Fruit fly (Drosophila melanogaster) whole organism, embryonic: ENCODE results near the gene CG13067.

Experiments used
- CG10267 ChIP-seq: fragments of 200-800 bp; sonication (Bioruptor generic); optimal IDR thresholded peaks from 2 replicates; lab custom pipeline; 2018; ENCODE audit warnings: missing biosample characterization, mild to moderate bottlenecking, missing genetic modification characterization, moderate library complexity
- CG10321 ChIP-seq: fragments of 200-800 bp; sonication (Bioruptor generic); IDR thresholded peaks from 2 replicates; pipeline ENCODE4 v1.3.6; 2022; ENCODE audit warnings: missing biosample characterization, missing genetic modification characterization
- CG11504 ChIP-seq: fragments of 200-800 bp; sonication (Bioruptor generic); optimal IDR thresholded peaks from 3 replicates; lab custom pipeline; 2019; ENCODE audit warnings: missing biosample characterization, mild to moderate bottlenecking, missing genetic modification characterization, moderate library complexity
- CG12299 ChIP-seq: fragments of 200-800 bp; sonication (Bioruptor generic); optimal IDR thresholded peaks from 2 replicates; lab custom pipeline; 2018; ENCODE audit warnings: missing biosample characterization, mild to moderate bottlenecking, missing genetic modification characterization
- CG1233 ChIP-seq: fragments of 200-800 bp; sonication (Bioruptor generic); optimal IDR thresholded peaks from 4 replicates; lab custom pipeline; 2018; ENCODE audit warnings: missing biosample characterization, mild to moderate bottlenecking, missing genetic modification characterization
- CG13296 ChIP-seq: fragments of 200-800 bp; sonication (Bioruptor generic); optimal IDR thresholded peaks from 3 replicates; lab custom pipeline; 2018; ENCODE audit warnings: missing biosample characterization, mild to moderate bottlenecking, missing genetic modification characterization
- CG15011 ChIP-seq: fragments of 200-800 bp; sonication (Bioruptor generic); optimal IDR thresholded peaks from 3 replicates; lab custom pipeline; 2018; ENCODE audit warnings: missing biosample characterization, mild to moderate bottlenecking, missing genetic modification characterization
- CG15073 ChIP-seq: fragments of 200-800 bp; sonication (Bioruptor generic); optimal IDR thresholded peaks from 2 replicates; lab custom pipeline; 2016; ENCODE audit warnings: missing biosample characterization, missing genetic modification characterization
- CG18764 ChIP-seq: fragments of 200-800 bp; sonication (Bioruptor generic); optimal IDR thresholded peaks from 3 replicates; lab custom pipeline; 2016; ENCODE audit warnings: missing biosample characterization, missing genetic modification characterization
- CG30403 ChIP-seq: fragments of 200-800 bp; sonication (Bioruptor generic); optimal IDR thresholded peaks from 3 replicates; lab custom pipeline; 2016; ENCODE audit warnings: missing biosample characterization, missing genetic modification characterization
- CG34224 ChIP-seq: fragments of 200-800 bp; sonication (Bioruptor generic); IDR thresholded peaks from 3 replicates; pipeline ENCODE4 v1.3.6; 2022; ENCODE audit warnings: missing biosample characterization, missing genetic modification characterization; ENCODE audit not compliant: partially characterized antibody
- CG3726 ChIP-seq: fragments of 200-800 bp; sonication (Bioruptor generic); IDR thresholded peaks from 3 replicates; pipeline ENCODE4, ENCODE4 v1.3.6; 2022; ENCODE audit warnings: missing biosample characterization, missing genetic modification characterization
- CG7839 ChIP-seq: fragments of 200-800 bp; sonication (Bioruptor generic); optimal IDR thresholded peaks from 3 replicates; lab custom pipeline; 2018; ENCODE audit warnings: missing biosample characterization, mild to moderate bottlenecking, missing genetic modification characterization, moderate library complexity
- CG8290 ChIP-seq, 3 experiments: fragments of 200-800 bp; sonication (Bioruptor generic); optimal IDR thresholded peaks; 2 replicates each; lab custom pipeline; 2016 to 2019; ENCODE audit warnings: missing biosample characterization in 3 of 3, missing genetic modification characterization in 3 of 3, mild to moderate bottlenecking in 2 of 3, moderate library complexity in 1 of 3
- CG9932 ChIP-seq: fragments of 200-800 bp; sonication (Bioruptor generic); IDR thresholded peaks from 2 replicates; pipeline ENCODE4 v1.3.6; 2022; ENCODE audit warnings: missing biosample characterization, missing genetic modification characterization
- CTCF ChIP-seq: fragments of 200-800 bp; sonication (Bioruptor generic); optimal IDR thresholded peaks from 2 replicates; lab custom pipeline; 2017; ENCODE audit warnings: missing biosample characterization, mild to moderate bottlenecking, missing genetic modification characterization, moderate library complexity
- Deaf1 ChIP-seq: fragments of 200-800 bp; optimal IDR thresholded peaks from 3 replicates; lab custom pipeline; 2019; ENCODE audit warnings: missing biosample characterization, mild to moderate bottlenecking, missing genetic modification characterization, moderate library complexity
- Dfd ChIP-seq, 2 experiments: fragments of >200 bp; optimal IDR thresholded peaks; 2 replicates each; lab custom pipeline; 2017; ENCODE audit warnings: missing biosample characterization in 2 of 2, missing genetic modification characterization in 2 of 2
- Dref ChIP-seq: fragments of 200-800 bp; sonication (Bioruptor generic); IDR thresholded peaks from 2 replicates; pipeline ENCODE4 v1.3.6; 2022; ENCODE audit warnings: missing biosample characterization, missing genetic modification characterization
- Elba2 ChIP-seq: fragments of 200-800 bp; sonication (Bioruptor generic); optimal IDR thresholded peaks from 3 replicates; lab custom pipeline; 2016; ENCODE audit warnings: missing biosample characterization, missing genetic modification characterization
- Ets65A ChIP-seq: fragments of 200-800 bp; sonication (Bioruptor generic); peaks from one replicate; lab custom pipeline; 2016; ENCODE audit warnings: missing biosample characterization, missing genetic modification characterization
- Hand ChIP-seq: fragments of 200-800 bp; sonication (Bioruptor generic); optimal IDR thresholded peaks from 2 replicates; lab custom pipeline; 2017; ENCODE audit warnings: mild to moderate bottlenecking, missing biosample characterization, missing genetic modification reagents, missing genetic modification characterization
- Hmr ChIP-seq: fragments of 200-800 bp; sonication (Bioruptor generic); optimal IDR thresholded peaks from 3 replicates; lab custom pipeline; 2017; ENCODE audit warnings: mild to moderate bottlenecking, missing biosample characterization, missing genetic modification reagents, missing genetic modification characterization
- Hr39 ChIP-seq: fragments of >200 bp; optimal IDR thresholded peaks from 2 replicates; lab custom pipeline; 2017
- Nf-YB ChIP-seq: fragments of 200-800 bp; sonication (Bioruptor generic); optimal IDR thresholded peaks from 3 replicates; lab custom pipeline; 2019; ENCODE audit warnings: missing biosample characterization, mild to moderate bottlenecking, missing genetic modification characterization, moderate library complexity
- Oaz ChIP-seq: fragments of 200-800 bp; sonication (Bioruptor generic); IDR thresholded peaks from 2 replicates; pipeline ENCODE4 v1.3.6; 2022; ENCODE audit warnings: missing biosample characterization, missing genetic modification characterization
- Optix ChIP-seq: fragments of 200-800 bp; sonication (Bioruptor generic); IDR thresholded peaks from 3 replicates; pipeline ENCODE4 v1.3.6; 2022; ENCODE audit warnings: missing biosample characterization, missing genetic modification characterization
- Sin3A ChIP-seq: fragments of >200 bp; optimal IDR thresholded peaks from 2 replicates; lab custom pipeline; 2018
- Six4 ChIP-seq: fragments of 200-800 bp; sonication (Bioruptor generic); optimal IDR thresholded peaks from 2 replicates; lab custom pipeline; 2016; ENCODE audit warnings: missing biosample characterization, missing genetic modification characterization
- Sry-β ChIP-seq: fragments of 200-800 bp; sonication (Bioruptor generic); optimal IDR thresholded peaks from 2 replicates; lab custom pipeline; 2018; ENCODE audit warnings: missing biosample characterization, mild to moderate bottlenecking, missing genetic modification characterization, moderate library complexity
- Trl ChIP-seq, 3 experiments: fragments of >200 bp in 2 of 3; fragments of 200-800 bp in 1 of 3; sonication (Bioruptor generic) in 1 of 3; optimal IDR thresholded peaks; 2 replicates in 1 of 3; 3 replicates in 2 of 3; lab custom pipeline; 2016 to 2017; ENCODE audit warnings: missing biosample characterization in 1 of 3, missing genetic modification characterization in 1 of 3
- ac ChIP-seq: fragments of 200-800 bp; sonication (Bioruptor generic); optimal IDR thresholded peaks from 3 replicates; lab custom pipeline; 2017; ENCODE audit warnings: missing biosample characterization, mild to moderate bottlenecking, missing genetic modification characterization
- amos ChIP-seq: fragments of 200-800 bp; sonication (Bioruptor generic); IDR thresholded peaks from 2 replicates; pipeline ENCODE4 v1.3.6; 2022; ENCODE audit warnings: missing biosample characterization, missing genetic modification characterization; ENCODE audit not compliant: partially characterized antibody
- ase ChIP-seq: fragments of 200-800 bp; sonication (Bioruptor generic); IDR thresholded peaks from 3 replicates; pipeline ENCODE4 v1.3.6; 2022; ENCODE audit warnings: missing biosample characterization, missing genetic modification characterization
- ash1 ChIP-seq: fragments of 200-800 bp; sonication (Bioruptor generic); optimal IDR thresholded peaks from 2 replicates; lab custom pipeline; 2018; ENCODE audit warnings: missing biosample characterization, mild to moderate bottlenecking, missing genetic modification characterization
- crol ChIP-seq: fragments of 200-800 bp; sonication (Bioruptor generic); IDR thresholded peaks from 2 replicates; pipeline ENCODE4 v1.3.6; 2022; ENCODE audit warnings: missing biosample characterization, missing genetic modification characterization
- eve ChIP-seq, 2 experiments: fragments of >200 bp; optimal IDR thresholded peaks; 2 replicates each; lab custom pipeline; 2017; ENCODE audit warnings: missing biosample characterization in 2 of 2, missing genetic modification characterization in 2 of 2
- mirr ChIP-seq: fragments of 200-800 bp; sonication (Bioruptor generic); optimal IDR thresholded peaks from 3 replicates; lab custom pipeline; 2018; ENCODE audit warnings: missing biosample characterization, mild to moderate bottlenecking, missing genetic modification characterization
- repo ChIP-seq: fragments of 200-800 bp; sonication (Bioruptor generic); optimal IDR thresholded peaks from 2 replicates; lab custom pipeline; 2016; ENCODE audit warnings: missing biosample characterization, missing genetic modification characterization
- slbo ChIP-seq: fragments of 200-800 bp; sonication (Bioruptor generic); IDR thresholded peaks from 2 replicates; pipeline ENCODE4 v1.3.6; 2022; ENCODE audit warnings: missing biosample characterization, missing genetic modification characterization
- tio ChIP-seq: fragments of 200-800 bp; sonication (Bioruptor generic); optimal IDR thresholded peaks from 2 replicates; lab custom pipeline; 2017; ENCODE audit warnings: missing biosample characterization, missing genetic modification characterization, inconsistent platforms
- tll ChIP-seq, 2 experiments: fragments of 200-800 bp in 1 of 2; fragments of >200 bp in 1 of 2; sonication (Bioruptor generic) in 1 of 2; optimal IDR thresholded peaks; 2 replicates each; lab custom pipeline; 2017 to 2019; ENCODE audit warnings: missing biosample characterization in 2 of 2, missing genetic modification characterization in 2 of 2, mild to moderate bottlenecking in 1 of 2, moderate library complexity in 1 of 2
- twi ChIP-seq: fragments of 200-800 bp; optimal IDR thresholded peaks from 2 replicates; lab custom pipeline; 2019; ENCODE audit warnings: missing biosample characterization, mild to moderate bottlenecking, missing genetic modification characterization, moderate library complexity
- z ChIP-seq: fragments of 200-800 bp; sonication (Bioruptor generic); IDR thresholded peaks from 3 replicates; pipeline ENCODE4 v1.3.6; 2022; ENCODE audit warnings: missing biosample characterization, missing genetic modification characterization

The CG13067 gene

dm6 chr3L:16233850-16234494 lies 37.1 kb upstream of the CG13067 start (continued):
- TF ChIP-seq CG11504 (tag; lab: Kevin White, UChicago) (no peak), CG12299 (tag; lab: Kevin White, UChicago) (no peak), tio (GFP tag; lab: Kevin White, UChicago) (no peak), CG34224 (GFP tag; lab: Robert Waterston, UW) (no peak), slbo (GFP tag; lab: Robert Waterston, UW) (no peak), Dfd (GFP tag; optimal IDR thresholded peaks at IDR 0.05; lab: Kevin White, UChicago) (no peak), CG1233 (GFP tag; lab: Kevin White, UChicago) (no peak), CG8290 (GFP tag; optimal IDR thresholded peaks at IDR 0.05; lab: Kevin White, UChicago) (no peak), CG8290 (tag; optimal IDR thresholded peaks at IDR 0.05; lab: Kevin White, UChicago) (no peak), CG10267 (no peak), ase (no peak), ac (GFP tag; lab: Kevin White, UChicago) (no peak), Six4 (GFP tag; lab: Kevin White, UChicago) (no peak)

- TF ChIP-seq Hr39 (lab: Kevin White, UChicago) (no peak), Ets65A (peak; percentile 88)
These were observed 29.8 kb upstream of the CG13067 start for dm6 chr3L:16241296-16241695.

dm6 chr3L:16252255-16252654 lies 18.8 kb upstream of the CG13067 start, which contains the start of gene CG13055:
TSS of gene CG13055 (minus strand) at chr3L:16252355.
- TF ChIP-seq CG9932 (GFP tag; lab: Robert Waterston, UW): no peak
- TF ChIP-seq Sin3A (lab: Kevin White, UChicago): no peak
- no peak for TF ChIP-seq twi
- TF ChIP-seq Hmr (GFP tag; lab: Kevin White, UChicago): no peak
- TF ChIP-seq CG18764 (GFP tag; lab: Kevin White, UChicago): no peak
- no peak for TF ChIP-seq tll (GFP tag; optimal IDR thresholded peaks at IDR 0.05; lab: Kevin White, UChicago)
- TF ChIP-seq CG10321 (GFP tag; lab: Robert Waterston, UW): no peak
- 0 out of 2 replicates have a peak, but pooled peaks have one; percentile 11 for TF ChIP-seq Oaz (GFP tag; lab: Robert Waterston, UW)
- TF ChIP-seq repo: no peak
- TF ChIP-seq Optix (GFP tag; lab: Robert Waterston, UW): no peak
- TF ChIP-seq CG30403 (GFP tag; lab: Kevin White, UChicago): no peak
- TF ChIP-seq Dref (GFP tag; lab: Robert Waterston, UW): peak; percentile 22; the same call in 1 of the 2 replicates
- 0 out of 2 replicates have a peak, but pooled peaks have one; percentile 46 for TF ChIP-seq crol
- TF ChIP-seq Hand: no peak
- TF ChIP-seq CG3726: no peak
- peak; percentile 5; the same call in 1 of the 2 replicates for TF ChIP-seq amos (GFP tag; lab: Robert Waterston, UW)
- no peak for TF ChIP-seq CG15011 (GFP tag; lab: Kevin White, UChicago)
- no peak for TF ChIP-seq ash1 (GFP tag; lab: Kevin White, UChicago)
- TF ChIP-seq Sry-β (GFP tag; lab: Kevin White, UChicago): no peak
- no peak for TF ChIP-seq CG15073 (GFP tag; lab: Kevin White, UChicago)
- no peak for TF ChIP-seq Elba2 (GFP tag; lab: Kevin White, UChicago)
- no peak for TF ChIP-seq mirr (GFP tag; lab: Kevin White, UChicago)
- no peak for TF ChIP-seq Nf-YB
- TF ChIP-seq CG7839 (tag; lab: Kevin White, UChicago): no peak
- no peak for TF ChIP-seq eve (GFP tag; optimal IDR thresholded peaks at IDR 0.05; lab: Kevin White, UChicago)
- TF ChIP-seq CTCF (GFP tag; lab: Kevin White, UChicago): peak; percentile 62
- TF ChIP-seq Deaf1 (tag; lab: Kevin White, UChicago): peak; percentile 51
- TF ChIP-seq CG13296 (GFP tag; lab: Kevin White, UChicago): no peak
- no peak for TF ChIP-seq tio (GFP tag; lab: Kevin White, UChicago)
- TF ChIP-seq Trl (optimal IDR thresholded peaks at IDR 0.05; lab: Kevin White, UChicago): peak; percentile 24 to 49
- no peak for TF ChIP-seq Trl (GFP tag; optimal IDR thresholded peaks at IDR 0.05; lab: Kevin White, UChicago)
- TF ChIP-seq z (GFP tag; lab: Robert Waterston, UW): no peak
